Worm (Caenorhabditis elegans) whole organism, young adult: ENCODE results near the gene sma-5.

Experiments used
- ama-1 ChIP-seq, 3 experiments: fragments of 150-350 bp in 1 of 3; sonication (generic microtip) in 2 of 3; optimal IDR thresholded peaks; 2 replicates each; lab custom pipeline; 2014 to 2018; ENCODE audit warnings: missing biosample characterization in 2 of 3, missing genetic modification characterization in 2 of 3, missing genetic modification reagents in 2 of 3
- him-1 ChIP-seq: sonication (generic microtip); optimal IDR thresholded peaks from 2 replicates; lab custom pipeline; 2016; ENCODE audit warnings: missing genotype, missing genetic modification reagents, missing genetic modification characterization, missing compliant biosample characterization
- lin-35 ChIP-seq, 3 experiments: fragments of 150-350 bp in 2 of 3; sonication (generic microtip) in 1 of 3; optimal IDR thresholded peaks; 2 replicates each; lab custom pipeline; 2014 to 2018; ENCODE audit warnings: missing biosample characterization in 3 of 3, missing genetic modification characterization in 3 of 3, missing genetic modification reagents in 3 of 3
- lin-54 ChIP-seq: fragments of 200-800 bp; sonication (Bioruptor generic); optimal IDR thresholded peaks from 2 replicates; lab custom pipeline; 2018; ENCODE audit warnings: mild to moderate bottlenecking, missing genetic modification characterization, missing compliant biosample characterization
- madf-8 ChIP-seq: fragments of 200-800 bp; sonication (Bioruptor generic); conservative IDR thresholded peaks from 2 replicates; pipeline ENCODE4 v1.3.6; 2022; ENCODE audit warnings: missing genetic modification reagents, missing genetic modification characterization, missing compliant biosample characterization

- no peak for TF ChIP-seq ama-1 (optimal IDR thresholded peaks at IDR 0.05; lab: Kevin White, UChicago)
- TF ChIP-seq ama-1 (GFP tag; optimal IDR thresholded peaks at IDR 0.05; lab: Kevin White, UChicago), result no peak
- no peak for TF ChIP-seq him-1 (tag; lab: Kevin White, UChicago)
- no peak for TF ChIP-seq lin-35 (GFP tag; optimal IDR thresholded peaks at IDR 0.05; lab: Kevin White, UChicago)
- no peak for TF ChIP-seq madf-8 (GFP tag; lab: Robert Waterston, UW)
- no peak for TF ChIP-seq lin-54 (GFP tag; lab: Kevin White, UChicago)
Measured at ce11 chrX:12004925-12005324, 424 bp downstream of the sma-5 start.
